Worm (Caenorhabditis elegans) whole organism, L1 larva: ENCODE measurements around the gene nstp-5.

Source experiments
- F16B12.6 ChIP-seq: fragments of 150-350 bp; optimal IDR thresholded peaks from 2 replicates; lab custom pipeline; 2014; ENCODE audit warnings: missing biosample characterization, missing genetic modification characterization
- Y116A8C.19 ChIP-seq: sonication (generic microtip); optimal IDR thresholded peaks from 2 replicates; lab custom pipeline; 2016; ENCODE audit warnings: missing compliant biosample characterization, missing genetic modification characterization, borderline replicate concordance
- alr-1 ChIP-seq: fragments of 200-800 bp; sonication (Bioruptor generic); optimal IDR thresholded peaks from 2 replicates; lab custom pipeline; 2018; ENCODE audit warnings: borderline replicate concordance, mild to moderate bottlenecking, missing genetic modification characterization, missing compliant biosample characterization
- aly-2 ChIP-seq: fragments of 150-350 bp; optimal IDR thresholded peaks from 2 replicates; lab custom pipeline; 2014; ENCODE audit warnings: missing biosample characterization, missing genetic modification characterization
- blmp-1 ChIP-seq: fragments of 150-350 bp; optimal IDR thresholded peaks from 2 replicates; lab custom pipeline; 2014; ENCODE audit warnings: missing biosample characterization, missing genetic modification characterization
- ceh-63 ChIP-seq: fragments of 200-800 bp; sonication (Bioruptor generic); optimal IDR thresholded peaks from 2 replicates; lab custom pipeline; 2018; ENCODE audit warnings: mild to moderate bottlenecking, missing genetic modification characterization, missing compliant biosample characterization
- ceh-82 ChIP-seq, 3 experiments: fragments of 150-350 bp in 1 of 3; sonication (generic microtip) in 2 of 3; optimal IDR thresholded peaks; 2 replicates each; lab custom pipeline; 2014 to 2017; ENCODE audit warnings: missing biosample characterization in 3 of 3, missing genetic modification characterization in 3 of 3
- ceh-88 ChIP-seq: fragments of 200-800 bp; sonication (Bioruptor generic); IDR thresholded peaks from 2 replicates; pipeline ENCODE4 v1.3.6; 2022; ENCODE audit warnings: missing genetic modification characterization, missing compliant biosample characterization
- dpl-1 ChIP-seq, 3 experiments: fragments of 150-350 bp in 2 of 3; sonication (generic microtip) in 1 of 3; optimal IDR thresholded peaks; 2 replicates each; lab custom pipeline; 2014 to 2017; ENCODE audit warnings: missing biosample characterization in 3 of 3, missing genetic modification characterization in 3 of 3, missing genetic modification reagents in 3 of 3
- dsc-1 ChIP-seq: sonication (generic microtip); optimal IDR thresholded peaks from 2 replicates; lab custom pipeline; 2016; ENCODE audit warnings: mild to moderate bottlenecking, missing genetic modification characterization, missing compliant biosample characterization
- efl-1 ChIP-seq, 4 experiments: fragments of 150-350 bp; optimal IDR thresholded peaks in 3 of 4; peaks in 1 of 4; 1 replicate in 1 of 4; 2 replicates in 3 of 4; lab custom pipeline; 2014; ENCODE audit warnings: missing biosample characterization in 2 of 4, missing genetic modification characterization in 2 of 4, missing genetic modification reagents in 2 of 4
- elt-2 ChIP-seq: sonication (generic microtip); optimal IDR thresholded peaks from 2 replicates; lab custom pipeline; 2016; ENCODE audit warnings: missing genetic modification characterization, mild to moderate bottlenecking, inconsistent platforms, missing compliant biosample characterization, missing genetic modification reagents
- ets-5 ChIP-seq: fragments of 200-800 bp; sonication (Bioruptor generic); IDR thresholded peaks from 2 replicates; pipeline ENCODE4 v1.3.6; 2022; ENCODE audit warnings: missing genetic modification characterization, missing compliant biosample characterization
- fkh-8 ChIP-seq: sonication (generic microtip); optimal IDR thresholded peaks from 2 replicates; lab custom pipeline; 2016; ENCODE audit warnings: mild to moderate bottlenecking, missing genetic modification characterization, missing compliant biosample characterization
- fos-1 ChIP-seq: fragments of 150-350 bp; optimal IDR thresholded peaks from 2 replicates; lab custom pipeline; 2014; ENCODE audit warnings: missing biosample characterization, missing genetic modification characterization
- hlh-17 ChIP-seq: fragments of 200-800 bp; sonication (Bioruptor generic); optimal IDR thresholded peaks from 2 replicates; lab custom pipeline; 2018; ENCODE audit warnings: missing genetic modification characterization, mild to moderate bottlenecking, missing compliant biosample characterization, moderate library complexity, borderline replicate concordance
- hlh-4 ChIP-seq: sonication (generic microtip); optimal IDR thresholded peaks from 2 replicates; lab custom pipeline; 2016; ENCODE audit warnings: mild to moderate bottlenecking, missing genetic modification characterization, missing compliant biosample characterization
- hpl-2 ChIP-seq: fragments of 150-350 bp; optimal IDR thresholded peaks from 2 replicates; lab custom pipeline; 2014; ENCODE audit warnings: missing biosample characterization, missing genetic modification reagents, missing genetic modification characterization
- irx-1 ChIP-seq: sonication (generic microtip); optimal IDR thresholded peaks from 2 replicates; lab custom pipeline; 2016; ENCODE audit warnings: missing genetic modification characterization, missing compliant biosample characterization
- isw-1 ChIP-seq: fragments of 200-800 bp; sonication (Bioruptor generic); IDR thresholded peaks from 2 replicates; pipeline ENCODE4 v1.3.6; 2022; ENCODE audit warnings: missing genetic modification characterization, missing compliant biosample characterization
- jun-1 ChIP-seq: fragments of 150-350 bp; optimal IDR thresholded peaks from 2 replicates; lab custom pipeline; 2014; ENCODE audit warnings: missing biosample characterization, missing genetic modification reagents, missing genetic modification characterization
- lin-13 ChIP-seq: fragments of 150-350 bp; optimal IDR thresholded peaks from 2 replicates; lab custom pipeline; 2014; ENCODE audit warnings: missing biosample characterization, missing genetic modification reagents, missing genetic modification characterization
- lin-14 ChIP-seq: fragments of 200-800 bp; sonication (Bioruptor generic); optimal IDR thresholded peaks from 2 replicates; lab custom pipeline; 2018; ENCODE audit warnings: mild to moderate bottlenecking, missing genetic modification characterization, moderate library complexity, missing compliant biosample characterization
- lin-35 ChIP-seq, 2 experiments: fragments of 150-350 bp; optimal IDR thresholded peaks; 2 replicates each; lab custom pipeline; 2014; ENCODE audit warnings: missing biosample characterization in 2 of 2, missing genetic modification characterization in 2 of 2, missing genetic modification reagents in 2 of 2
- lir-3 ChIP-seq: sonication (generic microtip); optimal IDR thresholded peaks from 2 replicates; lab custom pipeline; 2016; ENCODE audit warnings: mild to moderate bottlenecking, missing genetic modification characterization, moderate library complexity, missing compliant biosample characterization; ENCODE audit not compliant: poor library complexity
- lsy-2 ChIP-seq, 2 experiments: fragments of 150-350 bp; optimal IDR thresholded peaks; 2 replicates each; lab custom pipeline; 2014; ENCODE audit warnings: missing biosample characterization in 2 of 2, missing genetic modification characterization in 2 of 2
- mab-9 ChIP-seq: fragments of 200-800 bp; sonication (Bioruptor generic); IDR thresholded peaks from 2 replicates; pipeline ENCODE4 v1.3.6; 2022; ENCODE audit warnings: missing genetic modification reagents, missing genetic modification characterization, missing compliant biosample characterization
- mdl-1 ChIP-seq, 2 experiments: fragments of 150-350 bp; optimal IDR thresholded peaks; 2 replicates each; lab custom pipeline; 2014 to 2017; ENCODE audit warnings: missing biosample characterization in 2 of 2, missing genetic modification characterization in 2 of 2, inconsistent platforms in 1 of 2
- nhr-19 ChIP-seq: fragments of 200-800 bp; sonication (Bioruptor generic); conservative IDR thresholded peaks from 2 replicates; pipeline ENCODE4 v1.3.6; 2022; ENCODE audit warnings: missing genetic modification characterization, missing compliant biosample characterization
- nhr-20 ChIP-seq: sonication (generic microtip); optimal IDR thresholded peaks from 2 replicates; lab custom pipeline; 2016; ENCODE audit warnings: mild to moderate bottlenecking, missing genetic modification characterization, missing compliant biosample characterization
- nhr-47 ChIP-seq: sonication (generic microtip); optimal IDR thresholded peaks from 2 replicates; lab custom pipeline; 2016; ENCODE audit warnings: mild to moderate bottlenecking, missing genetic modification characterization, moderate library complexity, missing compliant biosample characterization
- nhr-76 ChIP-seq: sonication (generic microtip); optimal IDR thresholded peaks from 2 replicates; lab custom pipeline; 2017; ENCODE audit warnings: missing biosample characterization, missing genetic modification characterization
- nhr-84 ChIP-seq: sonication (generic microtip); optimal IDR thresholded peaks from 2 replicates; lab custom pipeline; 2017; ENCODE audit warnings: missing biosample characterization, missing genetic modification characterization
- nhr-85 ChIP-seq: sonication (generic microtip); peaks from one replicate; lab custom pipeline; 2016; ENCODE audit warnings: missing genetic modification characterization, inconsistent platforms, missing compliant biosample characterization
- pax-3 ChIP-seq: fragments of 200-800 bp; sonication (Bioruptor generic); optimal IDR thresholded peaks from 2 replicates; lab custom pipeline; 2018; ENCODE audit warnings: mild to moderate bottlenecking, missing genetic modification characterization, moderate library complexity, missing compliant biosample characterization
- pqm-1 ChIP-seq: sonication (generic microtip); optimal IDR thresholded peaks from 3 replicates; lab custom pipeline; 2017; ENCODE audit warnings: missing biosample characterization, missing genetic modification characterization
- rnt-1 ChIP-seq: sonication (generic microtip); optimal IDR thresholded peaks from 2 replicates; lab custom pipeline; 2016; ENCODE audit warnings: mild to moderate bottlenecking, missing genetic modification characterization, moderate library complexity, missing compliant biosample characterization
- skn-1 ChIP-seq: fragments of 150-350 bp; optimal IDR thresholded peaks from 2 replicates; lab custom pipeline; 2014; ENCODE audit warnings: missing biosample characterization, missing genetic modification characterization
- snpc-4 ChIP-seq: fragments of 150-350 bp; optimal IDR thresholded peaks from 2 replicates; lab custom pipeline; 2014; ENCODE audit warnings: missing biosample characterization, missing genetic modification characterization
- sup-37 ChIP-seq: fragments of 200-800 bp; sonication (Bioruptor generic); optimal IDR thresholded peaks from 2 replicates; lab custom pipeline; 2018; ENCODE audit warnings: mild to moderate bottlenecking, missing genetic modification characterization, missing compliant biosample characterization
- tbx-2 ChIP-seq: sonication (generic microtip); optimal IDR thresholded peaks from 2 replicates; lab custom pipeline; 2016; ENCODE audit warnings: missing genetic modification characterization, missing compliant biosample characterization
- ztf-11 ChIP-seq, 2 experiments: sonication (generic microtip); optimal IDR thresholded peaks; 2 replicates each; lab custom pipeline; 2016 to 2017; ENCODE audit warnings: missing genetic modification characterization in 2 of 2, missing biosample characterization in 1 of 2, missing compliant biosample characterization in 1 of 2
- ztf-4 ChIP-seq: fragments of 150-350 bp; optimal IDR thresholded peaks from 2 replicates; lab custom pipeline; 2014; ENCODE audit warnings: missing biosample characterization, missing genetic modification characterization

The nstp-5 gene

ce11 chrIV:12817539-12817938, 37.8 kb upstream of the nstp-5 start:
- TF ChIP-seq lin-14 (peak; percentile 17), dsc-1 (tag; lab: Kevin White, UChicago) (peak; percentile 56), tbx-2 (tag; lab: Kevin White, UChicago) (no peak)

DNA sequence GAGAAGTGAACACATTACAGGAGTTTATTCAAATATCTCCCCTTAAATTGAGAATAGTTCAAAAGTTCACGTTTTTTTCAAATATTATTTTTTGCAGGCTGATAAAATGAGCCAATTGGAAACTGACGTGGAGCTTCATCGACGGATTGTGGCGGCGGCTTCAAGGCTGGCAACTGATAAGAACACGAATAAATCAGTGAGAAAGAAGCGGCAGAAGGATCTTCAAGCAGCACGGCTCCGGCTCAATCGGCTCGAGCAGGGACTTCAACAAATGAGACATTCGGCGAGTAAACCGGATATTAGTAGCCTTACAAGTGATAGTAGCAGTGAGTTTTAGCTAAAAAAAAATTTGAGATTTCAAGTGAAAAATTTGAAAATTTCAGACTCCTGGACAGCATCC, 30.0 kb upstream of the nstp-5 start, which contains the start of gene M02B1.4:
Gene M02B1.4, minus strand, starts transcription at position 9 of the 400 bp plus-strand sequence.
- TF ChIP-seq pqm-1 (tag; lab: Kevin White, UChicago) (no peak), dpl-1 (GFP tag; optimal IDR thresholded peaks at IDR 0.05; lab: Kevin White, UChicago) (no peak), nhr-19 (no peak), hpl-2 (GFP tag; lab: Kevin White, UChicago) (no peak), ceh-88 (GFP tag; lab: Robert Waterston, UW) (no peak), jun-1 (tag; lab: Kevin White, UChicago) (no peak), alr-1 (no peak), fos-1 (no peak), tbx-2 (tag; lab: Kevin White, UChicago) (no peak), nhr-76 (no peak), hlh-17 (no peak), nhr-85 (tag; lab: Kevin White, UChicago) (no peak)

- TF ChIP-seq efl-1 (optimal IDR thresholded peaks at IDR 0.05; lab: Kevin White, UChicago), result no peak
- TF ChIP-seq efl-1 (GFP tag; optimal IDR thresholded peaks at IDR 0.05 in 1 of 2; lab: Kevin White, UChicago), result peak in 1 of 2 experiments; percentile 41
- no peak for TF ChIP-seq blmp-1 (tag; lab: Kevin White, UChicago)
- peak; percentile 50 for TF ChIP-seq lin-14
- TF ChIP-seq lin-13, result no peak
- no peak for TF ChIP-seq pax-3
- no peak for TF ChIP-seq nhr-47
- TF ChIP-seq ceh-63 (GFP tag; lab: Kevin White, UChicago), result no peak
- TF ChIP-seq aly-2, result no peak
- peak; percentile 6 for TF ChIP-seq fkh-8
- no peak for TF ChIP-seq snpc-4
- no peak for TF ChIP-seq sup-37 (GFP tag; lab: Kevin White, UChicago)
- no peak for TF ChIP-seq lin-35 (GFP tag; optimal IDR thresholded peaks at IDR 0.05; lab: Kevin White, UChicago)
- no peak for TF ChIP-seq lir-3 (tag; lab: Kevin White, UChicago)
- TF ChIP-seq ztf-4 (tag; lab: Kevin White, UChicago), result no peak
- no peak for TF ChIP-seq ceh-82 (tag; optimal IDR thresholded peaks at IDR 0.05; lab: Kevin White, UChicago)
Observed at ce11 chrIV:12830829-12831392, 24.4 kb upstream of the nstp-5 start.

DNA sequence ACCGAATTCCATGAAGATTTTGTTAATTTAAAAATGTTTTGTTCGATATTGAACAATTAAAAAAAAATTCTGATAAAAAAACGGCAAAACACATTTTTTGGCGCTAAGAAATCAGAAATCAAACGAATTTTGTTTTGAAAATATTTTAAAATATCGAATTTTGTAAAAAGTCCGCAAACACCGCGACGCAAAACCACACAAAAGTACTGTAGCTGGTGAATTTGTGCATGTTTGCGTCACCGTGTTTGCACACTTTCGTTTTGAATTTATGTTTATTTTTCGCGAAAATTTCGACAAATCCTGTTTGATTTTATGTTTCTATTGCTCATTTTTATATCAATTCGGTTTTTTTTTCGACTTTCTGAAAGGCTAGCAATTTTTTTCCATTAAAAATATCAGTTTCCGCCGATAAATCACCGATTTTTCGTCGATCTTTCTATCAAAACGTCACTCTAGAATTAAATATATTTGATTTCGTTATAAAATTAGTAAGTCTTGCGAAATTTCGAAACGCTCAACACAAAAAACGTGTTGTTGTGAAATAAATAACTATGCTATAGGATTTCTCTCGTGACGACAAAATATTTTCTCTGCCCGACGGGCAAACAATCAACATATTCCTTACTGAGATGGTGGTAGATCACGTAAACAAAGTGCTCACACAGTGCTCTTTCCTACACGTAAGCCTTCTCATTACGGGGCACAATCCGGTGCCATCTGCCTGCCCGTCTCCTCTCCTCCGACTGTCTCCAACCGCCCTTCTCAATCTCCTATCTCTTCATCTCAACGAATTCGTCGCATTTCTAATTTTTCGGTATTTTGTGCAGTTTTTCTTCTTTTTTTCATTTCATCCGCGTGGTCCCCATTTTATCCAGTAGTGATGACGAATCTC, 23.5 kb upstream of the nstp-5 start:
- no peak for TF ChIP-seq Y116A8C.19 (tag; lab: Kevin White, UChicago)
- peak; percentile 12 for TF ChIP-seq hpl-2 (GFP tag; lab: Kevin White, UChicago)
- TF ChIP-seq mdl-1 (tag; optimal IDR thresholded peaks at IDR 0.05; lab: Kevin White, UChicago), result no peak
- TF ChIP-seq nhr-20 (tag; lab: Kevin White, UChicago), result no peak
- no peak for TF ChIP-seq nhr-19
- no peak for TF ChIP-seq irx-1 (tag; lab: Kevin White, UChicago)
- no peak for TF ChIP-seq dsc-1 (tag; lab: Kevin White, UChicago)
- TF ChIP-seq pax-3, result no peak
- TF ChIP-seq lin-35 (GFP tag; optimal IDR thresholded peaks at IDR 0.05; lab: Kevin White, UChicago), result no peak
- no peak for TF ChIP-seq nhr-84
- peak in 1 of 2 experiments; percentile 67 for TF ChIP-seq efl-1 (optimal IDR thresholded peaks at IDR 0.05; lab: Kevin White, UChicago)
- TF ChIP-seq efl-1 (GFP tag; optimal IDR thresholded peaks at IDR 0.05 in 1 of 2; lab: Kevin White, UChicago), result peak; percentile 37 to 91
- TF ChIP-seq lsy-2 (tag; optimal IDR thresholded peaks at IDR 0.05; lab: Kevin White, UChicago), result peak; percentile 38 to 74
- no peak for TF ChIP-seq elt-2 (tag; lab: Kevin White, UChicago)
- no peak for TF ChIP-seq mab-9 (GFP tag; lab: Robert Waterston, UW)
- TF ChIP-seq ceh-63 (GFP tag; lab: Kevin White, UChicago), result no peak
- no peak for TF ChIP-seq fos-1
- peak; percentile 9 for TF ChIP-seq skn-1 (tag; lab: Kevin White, UChicago)
- peak in 1 of 3 experiments; percentile 15 for TF ChIP-seq dpl-1 (GFP tag; optimal IDR thresholded peaks at IDR 0.05; lab: Kevin White, UChicago)
- no peak for TF ChIP-seq ztf-11 (tag; optimal IDR thresholded peaks at IDR 0.05; lab: Kevin White, UChicago)
- peak; percentile 65 for TF ChIP-seq F16B12.6
- no peak for TF ChIP-seq ets-5 (GFP tag; lab: Robert Waterston, UW)
- no peak for TF ChIP-seq isw-1
- TF ChIP-seq nhr-85 (tag; lab: Kevin White, UChicago), result no peak
- TF ChIP-seq hlh-4 (tag; lab: Kevin White, UChicago), result no peak
- TF ChIP-seq rnt-1, result no peak
- peak; percentile 48 for TF ChIP-seq lin-14
